Worm (Caenorhabditis elegans) whole organism, early embryonic: ENCODE results near the gene lea-1.

Source experiments
- ama-1 ChIP-seq: fragments of 150-350 bp; optimal IDR thresholded peaks from 2 replicates; lab custom pipeline; 2014
- ets-7 ChIP-seq: sonication (generic microtip); optimal IDR thresholded peaks from 2 replicates; lab custom pipeline; 2016; ENCODE audit warnings: missing genotype, missing genetic modification characterization, missing compliant biosample characterization
- flt-1 ChIP-seq: fragments of 200-800 bp; sonication (Bioruptor generic); IDR thresholded peaks from 2 replicates; pipeline ENCODE4 v1.3.6; 2022; ENCODE audit warnings: missing genetic modification characterization, missing compliant biosample characterization
- hnd-1 ChIP-seq: sonication (generic microtip); optimal IDR thresholded peaks from 2 replicates; lab custom pipeline; 2016; ENCODE audit warnings: missing genetic modification characterization, missing compliant biosample characterization

ce11 chrV:9962394-9962793 is 49.3 kb upstream of the lea-1 start, which contains the start of gene madf-4:
- no peak for TF ChIP-seq flt-1
- TF ChIP-seq ama-1 (lab: Kevin White, UChicago), result no peak
- TF ChIP-seq hnd-1 (tag; lab: Kevin White, UChicago), result no peak
- TF ChIP-seq ets-7, result no peak
